Worm (Caenorhabditis elegans): ENCODE measurements around the gene Y7A5A.13.

DNA sequence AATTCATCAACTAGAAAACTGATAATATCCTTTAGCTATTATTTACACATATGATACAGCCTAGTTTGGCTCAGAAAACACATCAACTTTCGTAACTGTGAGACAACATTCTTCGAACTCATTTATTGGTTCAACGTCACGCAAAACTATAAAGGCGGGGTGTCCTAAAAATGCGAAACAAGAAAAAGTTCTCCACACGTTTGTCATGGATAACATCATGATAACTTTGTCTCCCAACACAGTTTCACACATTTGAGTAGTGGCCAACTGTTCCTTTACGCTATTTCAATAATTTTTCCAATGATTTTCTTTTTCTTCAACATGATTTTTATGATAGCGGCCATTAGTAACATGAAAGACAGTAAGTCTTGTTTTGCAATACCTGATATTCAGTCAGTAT, 27.0 kb upstream of the Y7A5A.13 start, which contains the start of gene srxa-9:
- TF ChIP-seq lin-13 (tag; optimal IDR thresholded peaks at IDR 0.05) (no peak), flh-1 (GFP tag; optimal IDR thresholded peaks at IDR 0.05) (no peak), nhr-237 (tag; optimal IDR thresholded peaks at IDR 0.05) (no peak), snpc-4 (tag; optimal IDR thresholded peaks at IDR 0.05) (no peak), mab-5 (tag; optimal IDR thresholded peaks at IDR 0.05) (no peak)
